Worm (Caenorhabditis elegans) whole organism, L4 larva: ENCODE data around the gene nspg-10.

ENCODE experiments used
- ces-1 ChIP-seq: fragments of 150-350 bp; sonication (generic microtip); optimal IDR thresholded peaks from 4 replicates; lab custom pipeline; 2014; ENCODE audit warnings: missing biosample characterization, missing genetic modification reagents, missing genetic modification characterization
- daf-19 ChIP-seq: fragments of 200-800 bp; sonication (Bioruptor generic); conservative IDR thresholded peaks from 2 replicates; pipeline ENCODE4 v1.3.6; 2022; ENCODE audit warnings: missing genetic modification characterization, missing compliant biosample characterization
- lin-13 ChIP-seq: fragments of 150-350 bp; optimal IDR thresholded peaks from 2 replicates; lab custom pipeline; 2014; ENCODE audit warnings: missing biosample characterization, missing genetic modification reagents, missing genetic modification characterization
- mep-1 ChIP-seq: fragments of 150-350 bp; sonication (generic microtip); optimal IDR thresholded peaks from 3 replicates; lab custom pipeline; 2014; ENCODE audit warnings: missing biosample characterization, missing genetic modification characterization
- nhr-25 ChIP-seq: sonication (generic microtip); optimal IDR thresholded peaks from 2 replicates; lab custom pipeline; 2017; ENCODE audit warnings: missing genetic modification characterization, mild to moderate bottlenecking, missing compliant biosample characterization, antibody characterized with exemption, moderate library complexity, borderline replicate concordance; ENCODE audit not compliant: insufficient read depth
- snpc-4 ChIP-seq: fragments of 150-350 bp; optimal IDR thresholded peaks from 2 replicates; lab custom pipeline; 2014; ENCODE audit warnings: missing biosample characterization, missing genetic modification characterization
- unc-62 ChIP-seq, 3 experiments: fragments of 150-350 bp in 1 of 3; sonication (generic microtip); optimal IDR thresholded peaks in 2 of 3; peaks in 1 of 3; 1 replicate in 1 of 3; 2 replicates in 2 of 3; lab custom pipeline; 2014 to 2017; ENCODE audit warnings: missing biosample characterization in 3 of 3, missing genetic modification characterization in 3 of 3, missing genetic modification reagents in 3 of 3, missing genotype in 1 of 3

- TF ChIP-seq nhr-25 (tag; lab: Kevin White, UChicago) (no peak), daf-19 (GFP tag; lab: Robert Waterston, UW) (no peak), snpc-4 (no peak), unc-62 (GFP tag; optimal IDR thresholded peaks at IDR 0.05 in 1 of 2; lab: Kevin White, UChicago) (no peak), unc-62 (tag; optimal IDR thresholded peaks at IDR 0.05; lab: Kevin White, UChicago) (no peak), mep-1 (tag; lab: Kevin White, UChicago) (no peak), lin-13 (GFP tag; lab: Kevin White, UChicago) (no peak), ces-1 (GFP tag; lab: Kevin White, UChicago) (no peak)
Measured at ce11 chrIV:4599352-4600004, 6.1 kb upstream of the nspg-10 start, which contains the start of gene F19C7.2.
